Worm (Caenorhabditis elegans) whole organism, L3 larva: Measurements from ENCODE around the gene F26D2.10.
"Not testable (repeated sequence)": the region's sequence is repeated elsewhere in the genome, so short reads cannot be mapped to it uniquely, and the experiment has no call there.

Experiments
- R02D3.7 ChIP-seq: fragments of 150-350 bp; optimal IDR thresholded peaks from 2 replicates; lab custom pipeline; 2014; ENCODE audit warnings: missing biosample characterization, missing genetic modification characterization
- ZK546.5 ChIP-seq: sonication (generic microtip); optimal IDR thresholded peaks from 2 replicates; lab custom pipeline; 2017; ENCODE audit warnings: missing biosample characterization, missing genetic modification characterization
- aly-2 ChIP-seq: fragments of 150-350 bp; optimal IDR thresholded peaks from 2 replicates; lab custom pipeline; 2014; ENCODE audit warnings: missing biosample characterization, missing genetic modification characterization
- ama-1 ChIP-seq: fragments of 150-350 bp; optimal IDR thresholded peaks from 2 replicates; lab custom pipeline; 2018
- ceh-16 ChIP-seq: sonication (generic microtip); optimal IDR thresholded peaks from 2 replicates; lab custom pipeline; 2017; ENCODE audit warnings: missing biosample characterization, missing genetic modification characterization
- ceh-28 ChIP-seq: fragments of 150-350 bp; optimal IDR thresholded peaks from 2 replicates; lab custom pipeline; 2014; ENCODE audit warnings: missing biosample characterization, missing genetic modification reagents, missing genetic modification characterization
- ceh-9 ChIP-seq: sonication (generic microtip); optimal IDR thresholded peaks from 2 replicates; lab custom pipeline; 2018; ENCODE audit warnings: missing biosample characterization, missing genetic modification characterization
- daf-12 ChIP-seq: fragments of 150-350 bp; optimal IDR thresholded peaks from 2 replicates; lab custom pipeline; 2014; ENCODE audit warnings: missing biosample characterization, missing genetic modification reagents, missing genetic modification characterization
- elt-2 ChIP-seq: sonication (generic microtip); optimal IDR thresholded peaks from 2 replicates; lab custom pipeline; 2016; ENCODE audit warnings: missing genetic modification reagents, mild to moderate bottlenecking, missing genetic modification characterization, missing compliant biosample characterization
- elt-3 ChIP-seq, 3 experiments: fragments of 150-350 bp in 1 of 3; sonication (generic microtip) in 2 of 3; optimal IDR thresholded peaks; 2 replicates in 2 of 3; 4 replicates in 1 of 3; lab custom pipeline; 2014 to 2017; ENCODE audit warnings: missing biosample characterization in 3 of 3, missing genetic modification characterization in 3 of 3
- eor-1 ChIP-seq, 2 experiments: fragments of 150-350 bp; optimal IDR thresholded peaks; 2 replicates each; lab custom pipeline; 2014 to 2018; ENCODE audit warnings: missing biosample characterization in 2 of 2, missing genetic modification characterization in 2 of 2
- fkh-10 ChIP-seq: sonication (generic microtip); optimal IDR thresholded peaks from 2 replicates; lab custom pipeline; 2017; ENCODE audit warnings: missing biosample characterization, missing genetic modification reagents, missing genetic modification characterization
- fos-1 ChIP-seq: fragments of 150-350 bp; optimal IDR thresholded peaks from 2 replicates; lab custom pipeline; 2014; ENCODE audit warnings: missing biosample characterization, missing genetic modification characterization
- hmg-11 ChIP-seq: sonication (generic microtip); optimal IDR thresholded peaks from 2 replicates; lab custom pipeline; 2016; ENCODE audit warnings: missing genetic modification characterization, missing compliant biosample characterization
- jun-1 ChIP-seq: fragments of 150-350 bp; optimal IDR thresholded peaks from 2 replicates; lab custom pipeline; 2014; ENCODE audit warnings: missing biosample characterization, missing genetic modification reagents, missing genetic modification characterization
- lin-15B ChIP-seq: fragments of 150-350 bp; optimal IDR thresholded peaks from 2 replicates; lab custom pipeline; 2014; ENCODE audit warnings: missing biosample characterization, missing genetic modification characterization
- lsy-12 ChIP-seq: sonication (generic microtip); optimal IDR thresholded peaks from 2 replicates; lab custom pipeline; 2016; ENCODE audit warnings: mild to moderate bottlenecking, missing genetic modification characterization, missing compliant biosample characterization
- mdl-1 ChIP-seq: fragments of 150-350 bp; optimal IDR thresholded peaks from 2 replicates; lab custom pipeline; 2014; ENCODE audit warnings: missing biosample characterization, missing genetic modification characterization
- mml-1 ChIP-seq: fragments of 150-350 bp; sonication (generic microtip); optimal IDR thresholded peaks from 3 replicates; lab custom pipeline; 2014; ENCODE audit warnings: missing biosample characterization, missing genetic modification characterization
- nfya-1 ChIP-seq: sonication (generic microtip); optimal IDR thresholded peaks from 2 replicates; lab custom pipeline; 2017; ENCODE audit warnings: missing genetic modification characterization, mild to moderate bottlenecking, missing compliant biosample characterization, antibody characterized with exemption, moderate library complexity; ENCODE audit not compliant: insufficient read depth
- nhr-11 ChIP-seq: fragments of 150-350 bp; optimal IDR thresholded peaks from 2 replicates; lab custom pipeline; 2014; ENCODE audit warnings: missing biosample characterization, missing genetic modification characterization
- nhr-12 ChIP-seq: fragments of 150-350 bp; optimal IDR thresholded peaks from 2 replicates; lab custom pipeline; 2014; ENCODE audit warnings: missing biosample characterization, missing genetic modification characterization
- nhr-237 ChIP-seq: fragments of 150-350 bp; optimal IDR thresholded peaks from 2 replicates; lab custom pipeline; 2014; ENCODE audit warnings: missing biosample characterization, missing genetic modification characterization
- nhr-25 ChIP-seq: sonication (generic microtip); optimal IDR thresholded peaks from 2 replicates; lab custom pipeline; 2017; ENCODE audit warnings: missing biosample characterization, missing genetic modification characterization
- nhr-28 ChIP-seq: fragments of 150-350 bp; optimal IDR thresholded peaks from 2 replicates; lab custom pipeline; 2014; ENCODE audit warnings: missing biosample characterization, missing genetic modification characterization
- nhr-67 ChIP-seq: fragments of 150-350 bp; optimal IDR thresholded peaks from 2 replicates; lab custom pipeline; 2014; ENCODE audit warnings: missing biosample characterization, missing genetic modification characterization
- nhr-77 ChIP-seq: fragments of 150-350 bp; optimal IDR thresholded peaks from 2 replicates; lab custom pipeline; 2014; ENCODE audit warnings: missing biosample characterization, missing genetic modification characterization
- pha-4 ChIP-seq: fragments of 150-350 bp; optimal IDR thresholded peaks from 2 replicates; lab custom pipeline; 2014; ENCODE audit warnings: missing biosample characterization, missing genetic modification reagents, missing genetic modification characterization
- pqm-1 ChIP-seq: fragments of 150-350 bp; optimal IDR thresholded peaks from 2 replicates; lab custom pipeline; 2017; ENCODE audit warnings: missing biosample characterization, missing genetic modification characterization, inconsistent platforms
- tbx-2 ChIP-seq: sonication (generic microtip); optimal IDR thresholded peaks from 2 replicates; lab custom pipeline; 2016; ENCODE audit warnings: mild to moderate bottlenecking, missing genetic modification characterization, missing compliant biosample characterization
- unc-39 ChIP-seq: sonication (generic microtip); optimal IDR thresholded peaks from 4 replicates; lab custom pipeline; 2017; ENCODE audit warnings: missing biosample characterization, missing genetic modification characterization
- zag-1 ChIP-seq: fragments of 150-350 bp; optimal IDR thresholded peaks from 2 replicates; lab custom pipeline; 2014; ENCODE audit warnings: missing biosample characterization, missing genetic modification characterization
- ztf-11 ChIP-seq: fragments of 150-350 bp; optimal IDR thresholded peaks from 2 replicates; lab custom pipeline; 2014; ENCODE audit warnings: missing biosample characterization, missing genetic modification characterization
- ztf-4 ChIP-seq: fragments of 150-350 bp; optimal IDR thresholded peaks from 2 replicates; lab custom pipeline; 2014; ENCODE audit warnings: missing biosample characterization, missing genetic modification characterization

Gene F26D2.10

DNA sequence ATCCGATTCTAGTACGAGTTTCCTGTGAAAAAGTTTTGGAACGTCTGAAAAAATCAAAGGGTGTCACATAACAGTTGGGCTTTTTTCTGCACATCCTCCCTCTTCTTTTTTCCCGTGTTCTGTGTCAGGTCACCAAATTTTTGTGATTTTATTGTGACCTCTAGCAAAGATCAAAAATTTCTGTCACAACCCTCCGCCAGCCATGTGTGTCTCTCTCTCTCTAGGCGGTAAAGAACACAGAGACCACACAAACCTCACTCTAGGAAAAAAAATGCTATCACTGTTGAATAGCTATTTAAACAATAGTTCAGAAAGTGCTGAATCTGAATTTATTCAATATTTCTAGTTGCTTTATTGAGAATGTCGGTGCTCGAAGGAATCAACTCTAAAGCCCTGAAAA, 38.7 kb downstream of the F26D2.10 start, which contains the start of gene gst-44:
Gene gst-44, plus strand, starts transcription at position 237 of the 400 bp plus-strand sequence.
- TF ChIP-seq elt-2 (tag; lab: Kevin White, UChicago) (peak; percentile 39), pqm-1 (tag; lab: Kevin White, UChicago) (peak; percentile 30), mdl-1 (no peak)

DNA sequence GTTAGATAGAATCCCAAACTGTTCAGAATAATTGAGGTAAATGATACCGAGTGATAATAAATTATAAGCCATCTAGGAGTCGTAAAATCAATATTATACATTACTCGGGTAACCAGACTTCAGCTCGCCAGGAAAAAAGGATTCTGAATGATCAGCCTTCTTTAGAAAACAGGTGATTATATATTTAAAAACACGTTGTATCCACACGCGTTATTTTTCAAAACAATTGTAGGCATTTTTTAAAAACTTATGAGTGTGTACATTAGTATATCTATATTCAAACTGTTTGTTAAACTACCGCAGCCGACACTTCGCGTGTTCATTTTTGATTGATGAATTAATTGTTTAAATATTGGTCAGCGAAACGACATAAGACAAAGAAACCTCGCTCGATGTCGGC, 41.1 kb downstream of the F26D2.10 start, which contains the start of gene sri-65:
Gene sri-65, minus strand, starts transcription at position 101 of the 400 bp plus-strand sequence.
- TF ChIP-seq zag-1 (tag; lab: Kevin White, UChicago) = no peak
- no peak for TF ChIP-seq daf-12 (tag; lab: Kevin White, UChicago)
- TF ChIP-seq fkh-10 (GFP tag; lab: Kevin White, UChicago) = no peak
- no peak for TF ChIP-seq nhr-77 (tag; lab: Kevin White, UChicago)
- no peak for TF ChIP-seq nhr-28 (tag; lab: Kevin White, UChicago)
- TF ChIP-seq nhr-12 (tag; lab: Kevin White, UChicago) = no peak
- TF ChIP-seq unc-39 (tag; lab: Kevin White, UChicago) = no peak
- TF ChIP-seq elt-3 (tag; optimal IDR thresholded peaks at IDR 0.05; lab: Kevin White, UChicago) = no peak
- no peak for TF ChIP-seq ceh-16
- TF ChIP-seq mdl-1 = no peak
- no peak for TF ChIP-seq hmg-11
- no peak for TF ChIP-seq ceh-28 (tag; lab: Kevin White, UChicago)
- no peak for TF ChIP-seq lsy-12 (tag; lab: Kevin White, UChicago)
- TF ChIP-seq nfya-1 (tag; lab: Kevin White, UChicago) = no peak

DNA sequence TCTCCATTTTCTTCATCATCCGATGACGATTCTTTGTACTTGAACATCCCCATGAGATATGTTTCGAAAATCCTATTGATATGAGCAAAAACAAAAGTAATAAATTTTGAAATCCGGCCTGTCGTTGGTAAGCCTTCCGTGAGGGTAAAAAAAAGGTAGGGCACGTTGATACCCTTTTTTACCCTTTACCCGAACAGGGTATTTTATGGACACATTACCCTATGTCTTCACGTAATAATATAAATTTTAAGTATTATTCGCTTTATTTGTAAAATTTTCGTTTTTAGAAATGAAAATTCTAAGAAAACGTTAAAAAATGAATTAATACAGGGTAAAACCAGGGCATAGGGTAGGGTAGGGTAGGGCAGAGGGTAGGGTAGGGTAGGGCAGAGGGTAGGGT, 45.7 kb downstream of the F26D2.10 start, which contains the start of gene F13A7.7:
Gene F13A7.7, minus strand, starts transcription at position 101 of the 400 bp plus-strand sequence.
- TF ChIP-seq lsy-12 (tag; lab: Kevin White, UChicago); nhr-11 (tag; lab: Kevin White, UChicago); nhr-237: not testable (repeated sequence)

DNA sequence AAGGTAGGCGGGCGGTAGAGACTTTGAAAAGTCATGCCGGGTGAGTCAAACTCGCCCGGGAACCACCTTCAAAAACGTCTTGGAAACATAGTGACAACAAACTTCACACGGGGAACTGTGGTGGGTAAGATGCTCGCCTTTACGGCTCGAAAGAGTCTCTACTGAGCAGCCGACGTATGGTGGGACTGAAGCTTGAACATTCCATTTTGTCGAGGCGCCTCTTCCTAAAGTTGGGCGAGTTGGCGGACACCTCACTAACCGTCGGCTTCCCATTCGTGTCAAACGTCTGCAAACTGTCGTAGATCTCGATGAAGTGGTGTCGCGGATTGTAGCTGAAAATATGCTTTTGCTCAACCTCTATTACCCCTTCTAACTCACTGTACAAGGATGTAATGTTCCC, 46.5 kb downstream of the F26D2.10 start:
- TF ChIP-seq eor-1 (tag; optimal IDR thresholded peaks at IDR 0.05; lab: Kevin White, UChicago) (no peak), nhr-28 (tag; lab: Kevin White, UChicago) (no peak), fkh-10 (GFP tag; lab: Kevin White, UChicago) (no peak), jun-1 (tag; lab: Kevin White, UChicago) (no peak), zag-1 (tag; lab: Kevin White, UChicago) (no peak), ztf-4 (tag; lab: Kevin White, UChicago) (no peak), ZK546.5 (tag; lab: Kevin White, UChicago) (no peak), mml-1 (tag; lab: Kevin White, UChicago) (no peak), ceh-9 (tag; lab: Kevin White, UChicago) (no peak), fos-1 (tag; lab: Kevin White, UChicago) (no peak), nhr-11 (tag; lab: Kevin White, UChicago) (no peak), nhr-25 (no peak), ama-1 (lab: Kevin White, UChicago) (no peak), pha-4 (no peak), lin-15B (tag; lab: Kevin White, UChicago) (no peak), aly-2 (tag; lab: Kevin White, UChicago) (no peak), ceh-28 (tag; lab: Kevin White, UChicago) (no peak), nfya-1 (tag; lab: Kevin White, UChicago) (no peak), nhr-67 (tag; lab: Kevin White, UChicago) (no peak)

DNA sequence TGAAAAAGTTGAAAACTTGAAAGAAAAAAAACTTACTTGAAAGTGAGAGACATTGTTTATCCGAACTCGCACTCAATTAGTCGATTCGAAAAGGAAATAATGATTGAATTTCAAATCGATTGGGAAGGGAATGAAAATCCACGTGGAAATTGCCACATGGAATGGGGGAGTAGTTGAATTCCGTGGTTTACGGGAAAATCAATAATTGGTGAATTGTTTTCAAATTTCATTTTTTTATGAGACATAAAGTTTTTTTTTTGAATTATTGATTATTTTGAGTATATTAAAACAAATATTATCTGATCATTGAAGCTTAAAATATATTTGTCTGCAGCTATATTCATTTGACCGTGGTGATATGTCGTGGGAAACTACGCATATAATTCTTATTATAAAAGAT, 51.6 kb downstream of the F26D2.10 start, which contains the start of gene F13A7.1:
Gene F13A7.1, minus strand, starts transcription at position 101 of the 400 bp plus-strand sequence.
- TF ChIP-seq lin-15B (tag; lab: Kevin White, UChicago) (no peak), ceh-9 (tag; lab: Kevin White, UChicago) (no peak), elt-3 (tag; optimal IDR thresholded peaks at IDR 0.05; lab: Kevin White, UChicago) (no peak), fkh-10 (GFP tag; lab: Kevin White, UChicago) (no peak), nhr-12 (tag; lab: Kevin White, UChicago) (no peak), pqm-1 (tag; lab: Kevin White, UChicago) (no peak), zag-1 (tag; lab: Kevin White, UChicago) (no peak), lsy-12 (tag; lab: Kevin White, UChicago) (no peak), ZK546.5 (tag; lab: Kevin White, UChicago) (no peak), hmg-11 (no peak), jun-1 (tag; lab: Kevin White, UChicago) (no peak), ztf-11 (tag; lab: Kevin White, UChicago) (no peak), R02D3.7 (tag; lab: Kevin White, UChicago) (no peak), tbx-2 (tag; lab: Kevin White, UChicago) (no peak), nhr-67 (tag; lab: Kevin White, UChicago) (no peak)
